Worm (Caenorhabditis elegans): ENCODE data around the gene F47D12.6.

F47D12.6 gene

ce11 chrIII:6287195-6287594 is at the start of gene F47D12.6:
Gene F47D12.6, minus strand, starts transcription at chrIII:6287295.
- TF ChIP-seq elt-1 (tag; optimal IDR thresholded peaks at IDR 0.05; ENCODE audit: borderline replicate concordance, insufficient read depth), result no peak
- no peak for TF ChIP-seq lsy-2 (tag; optimal IDR thresholded peaks at IDR 0.05)
- no peak for TF ChIP-seq ceh-43 (GFP tag; optimal IDR thresholded peaks at IDR 0.05)
- TF ChIP-seq ceh-83 (GFP tag; optimal IDR thresholded peaks at IDR 0.05), result no peak
- TF ChIP-seq unc-62 (GFP tag; optimal IDR thresholded peaks at IDR 0.05), result no peak
- TF ChIP-seq nhr-12 (tag; optimal IDR thresholded peaks at IDR 0.05), result no peak
- no peak for TF ChIP-seq mab-5 (tag; optimal IDR thresholded peaks at IDR 0.05)
- TF ChIP-seq sptf-1 (tag; optimal IDR thresholded peaks at IDR 0.05), result no peak
- TF ChIP-seq nhr-76 (tag; optimal IDR thresholded peaks at IDR 0.05), result no peak
- no peak for TF ChIP-seq pha-4 (tag; optimal IDR thresholded peaks at IDR 0.05)
- no peak for TF ChIP-seq zip-8 (tag; optimal IDR thresholded peaks at IDR 0.05)
- TF ChIP-seq snpc-4 (tag; optimal IDR thresholded peaks at IDR 0.05), result no peak
- TF ChIP-seq mep-1 (tag; optimal IDR thresholded peaks at IDR 0.05), result no peak
- no peak for TF ChIP-seq cnd-1 (tag; optimal IDR thresholded peaks at IDR 0.05)
- TF ChIP-seq ceh-39 (tag; optimal IDR thresholded peaks at IDR 0.05), result no peak
- TF ChIP-seq lin-13 (tag; optimal IDR thresholded peaks at IDR 0.05), result no peak
- TF ChIP-seq tbx-8 (GFP tag; optimal IDR thresholded peaks at IDR 0.05), result no peak

ce11 chrIII:6334364-6334763 is 47.3 kb upstream of the F47D12.6 start:
- TF ChIP-seq unc-120 (tag; optimal IDR thresholded peaks at IDR 0.05; ENCODE audit: poor library complexity, severe bottlenecking) (no peak), ces-1 (GFP tag; optimal IDR thresholded peaks at IDR 0.05) (peak; percentile 80)

- TF ChIP-seq zip-8 (tag; optimal IDR thresholded peaks at IDR 0.05), result peak; percentile 90
- TF ChIP-seq blmp-1 (tag; optimal IDR thresholded peaks at IDR 0.05), result no peak
These were observed 44.2 kb upstream of the F47D12.6 start, which contains the start of gene C56G2.4 for ce11 chrIII:6331211-6331782. Gene C56G2.4, plus strand, starts transcription at chrIII:6331732.

- TF ChIP-seq ztf-11 (tag; optimal IDR thresholded peaks at IDR 0.05) (no peak), ceh-83 (GFP tag; optimal IDR thresholded peaks at IDR 0.05) (no peak), ceh-39 (tag; optimal IDR thresholded peaks at IDR 0.05) (no peak), ces-1 (GFP tag; optimal IDR thresholded peaks at IDR 0.05) (no peak)
These were observed 37.0 kb upstream of the F47D12.6 start, which contains the start of gene C56G2.5 for ce11 chrIII:6324139-6324538. Gene C56G2.5, minus strand, starts transcription at chrIII:6324239.

ce11 chrIII:6317345-6317744 is 30.2 kb upstream of the F47D12.6 start:
- TF ChIP-seq nhr-76 (tag; optimal IDR thresholded peaks at IDR 0.05) (no peak), ces-1 (GFP tag; optimal IDR thresholded peaks at IDR 0.05) (peak; percentile 98), unc-120 (tag; optimal IDR thresholded peaks at IDR 0.05; ENCODE audit: poor library complexity, severe bottlenecking) (no peak)

ce11 chrIII:6316795-6317194 is 29.7 kb upstream of the F47D12.6 start:
- TF ChIP-seq lin-13 (tag; optimal IDR thresholded peaks at IDR 0.05), result no peak
- TF ChIP-seq nhr-12 (tag; optimal IDR thresholded peaks at IDR 0.05), result no peak
- TF ChIP-seq ham-2 (GFP tag; optimal IDR thresholded peaks at IDR 0.05), result no peak
- no peak for TF ChIP-seq ces-1 (GFP tag; optimal IDR thresholded peaks at IDR 0.05)
- TF ChIP-seq nhr-2 (tag; optimal IDR thresholded peaks at IDR 0.05), result no peak
- TF ChIP-seq elt-1 (tag; optimal IDR thresholded peaks at IDR 0.05; ENCODE audit: borderline replicate concordance, insufficient read depth), result no peak
- TF ChIP-seq hlh-1 (tag; optimal IDR thresholded peaks at IDR 0.05), result no peak

ce11 chrIII:6315515-6315914 is 28.4 kb upstream of the F47D12.6 start:
- TF ChIP-seq tbx-8 (GFP tag; optimal IDR thresholded peaks at IDR 0.05) (no peak), unc-120 (tag; optimal IDR thresholded peaks at IDR 0.05; ENCODE audit: poor library complexity, severe bottlenecking) (no peak), zip-8 (tag; optimal IDR thresholded peaks at IDR 0.05) (no peak), lin-13 (tag; optimal IDR thresholded peaks at IDR 0.05) (no peak)

- TF ChIP-seq cnd-1 (tag; optimal IDR thresholded peaks at IDR 0.05), result no peak
- TF ChIP-seq ces-1 (GFP tag; optimal IDR thresholded peaks at IDR 0.05), result peak; percentile 16
- no peak for TF ChIP-seq ztf-11 (tag; optimal IDR thresholded peaks at IDR 0.05)
These were observed 25.1 kb upstream of the F47D12.6 start for ce11 chrIII:6312244-6312643.
